Fruit fly (Drosophila melanogaster): Measurements from ENCODE around the gene Glut3.

dm6 chr3R:16826246-16826816, 38.2 kb downstream of the Glut3 start:
- TF ChIP-seq CG32264 (GFP tag; optimal IDR thresholded peaks at IDR 0.05) (no peak), dsf (GFP tag; optimal IDR thresholded peaks at IDR 0.05; ENCODE audit: borderline replicate concordance) (no peak), brk (GFP tag; optimal IDR thresholded peaks at IDR 0.05) (no peak), fru (GFP tag; optimal IDR thresholded peaks at IDR 0.05) (no peak), pan (optimal IDR thresholded peaks at IDR 0.05) (no peak), Dif (GFP tag; optimal IDR thresholded peaks at IDR 0.05; ENCODE audit: partially characterized antibody) (no peak), woc (GFP tag; optimal IDR thresholded peaks at IDR 0.05) (no peak), Dfd (GFP tag; optimal IDR thresholded peaks at IDR 0.05) (no peak), Hr78 (GFP tag; optimal IDR thresholded peaks at IDR 0.05) (no peak)
